Worm (Caenorhabditis elegans) whole organism, late embryonic: ENCODE measurements around the gene spp-31.
A peak's percentile ranks its signal among the peaks of the same experiment; 100 is the strongest.

Source experiments
- C08G9.2 ChIP-seq: sonication (generic microtip); optimal IDR thresholded peaks from 2 replicates; lab custom pipeline; 2016; ENCODE audit warnings: mild to moderate bottlenecking, missing genetic modification characterization, moderate library complexity, missing compliant biosample characterization
- C38D4.7 ChIP-seq: fragments of 200-800 bp; sonication (Bioruptor generic); optimal IDR thresholded peaks from 2 replicates; lab custom pipeline; 2018; ENCODE audit warnings: mild to moderate bottlenecking, missing genetic modification characterization, moderate library complexity, missing compliant biosample characterization
- F13H6.1 ChIP-seq: sonication (generic microtip); optimal IDR thresholded peaks from 2 replicates; lab custom pipeline; 2016; ENCODE audit warnings: missing genetic modification characterization, missing compliant biosample characterization
- K09A11.1 ChIP-seq: sonication (generic microtip); optimal IDR thresholded peaks from 2 replicates; lab custom pipeline; 2017; ENCODE audit warnings: antibody characterized with exemption, mild to moderate bottlenecking, missing genetic modification characterization, missing compliant biosample characterization; ENCODE audit not compliant: insufficient read depth
- T23F11.4 ChIP-seq: fragments of 200-800 bp; sonication (Bioruptor generic); optimal IDR thresholded peaks from 2 replicates; lab custom pipeline; 2018; ENCODE audit warnings: mild to moderate bottlenecking, missing genetic modification characterization, missing compliant biosample characterization
- ama-1 ChIP-seq: fragments of 150-350 bp; optimal IDR thresholded peaks from 2 replicates; lab custom pipeline; 2014
- ceh-18 ChIP-seq: sonication (generic microtip); optimal IDR thresholded peaks from 2 replicates; lab custom pipeline; 2016; ENCODE audit warnings: missing genetic modification characterization, missing compliant biosample characterization
- ceh-22 ChIP-seq: sonication (generic microtip); optimal IDR thresholded peaks from 2 replicates; lab custom pipeline; 2017; ENCODE audit warnings: missing biosample characterization, missing genetic modification characterization
- ceh-24 ChIP-seq: sonication (generic microtip); optimal IDR thresholded peaks from 2 replicates; lab custom pipeline; 2016; ENCODE audit warnings: mild to moderate bottlenecking, missing genetic modification characterization, missing compliant biosample characterization
- ceh-30 ChIP-seq: fragments of 150-350 bp; optimal IDR thresholded peaks from 2 replicates; lab custom pipeline; 2014; ENCODE audit warnings: missing biosample characterization, missing genetic modification characterization
- ceh-31 ChIP-seq: sonication (generic microtip); optimal IDR thresholded peaks from 2 replicates; lab custom pipeline; 2016; ENCODE audit warnings: missing genetic modification characterization, missing compliant biosample characterization
- ceh-34 ChIP-seq: sonication (generic microtip); optimal IDR thresholded peaks from 2 replicates; lab custom pipeline; 2016; ENCODE audit warnings: mild to moderate bottlenecking, missing genetic modification characterization, missing compliant biosample characterization
- ceh-45 ChIP-seq: fragments of 200-800 bp; sonication (Bioruptor generic); IDR thresholded peaks from 2 replicates; pipeline ENCODE4 v1.3.6; 2022; ENCODE audit warnings: missing genetic modification reagents, missing genetic modification characterization, missing compliant biosample characterization
- ceh-48 ChIP-seq: sonication (generic microtip); optimal IDR thresholded peaks from 2 replicates; lab custom pipeline; 2016; ENCODE audit warnings: missing genetic modification characterization, inconsistent platforms, missing compliant biosample characterization
- ceh-6 ChIP-seq: fragments of 200-800 bp; sonication (Bioruptor generic); optimal IDR thresholded peaks from 2 replicates; lab custom pipeline; 2018; ENCODE audit warnings: mild to moderate bottlenecking, missing genetic modification characterization, missing compliant biosample characterization
- ceh-9 ChIP-seq: sonication (generic microtip); optimal IDR thresholded peaks from 2 replicates; lab custom pipeline; 2016; ENCODE audit warnings: mild to moderate bottlenecking, missing genetic modification characterization, inconsistent platforms, missing compliant biosample characterization
- dmd-4 ChIP-seq: sonication (generic microtip); optimal IDR thresholded peaks from 2 replicates; lab custom pipeline; 2016; ENCODE audit warnings: borderline replicate concordance, missing genetic modification characterization, missing compliant biosample characterization
- dve-1 ChIP-seq: sonication (generic microtip); optimal IDR thresholded peaks from 2 replicates; lab custom pipeline; 2017; ENCODE audit warnings: antibody characterized with exemption, mild to moderate bottlenecking, missing genetic modification characterization, missing compliant biosample characterization
- elt-2 ChIP-seq: sonication (generic microtip); optimal IDR thresholded peaks from 2 replicates; lab custom pipeline; 2016; ENCODE audit warnings: missing genetic modification reagents, missing genetic modification characterization, missing compliant biosample characterization
- elt-4 ChIP-seq: sonication (generic microtip); optimal IDR thresholded peaks from 2 replicates; lab custom pipeline; 2016; ENCODE audit warnings: missing genetic modification characterization, missing compliant biosample characterization
- ets-4 ChIP-seq: sonication (generic microtip); optimal IDR thresholded peaks from 2 replicates; lab custom pipeline; 2016; ENCODE audit warnings: missing genetic modification characterization, missing compliant biosample characterization
- fkh-10 ChIP-seq: fragments of 150-350 bp; optimal IDR thresholded peaks from 2 replicates; lab custom pipeline; 2014; ENCODE audit warnings: missing biosample characterization, missing genetic modification reagents, missing genetic modification characterization
- gmeb-2 ChIP-seq: sonication (generic microtip); optimal IDR thresholded peaks from 2 replicates; lab custom pipeline; 2016; ENCODE audit warnings: missing genetic modification characterization, inconsistent platforms, missing compliant biosample characterization
- hlh-13 ChIP-seq: fragments of 200-800 bp; sonication (Bioruptor generic); optimal IDR thresholded peaks from 2 replicates; lab custom pipeline; 2018; ENCODE audit warnings: mild to moderate bottlenecking, missing genetic modification characterization, missing compliant biosample characterization
- hlh-30 ChIP-seq: sonication (generic microtip); optimal IDR thresholded peaks from 2 replicates; lab custom pipeline; 2017; ENCODE audit warnings: antibody characterized with exemption, missing genetic modification characterization, missing compliant biosample characterization; ENCODE audit not compliant: insufficient read depth
- hlh-6 ChIP-seq: sonication (generic microtip); optimal IDR thresholded peaks from 2 replicates; lab custom pipeline; 2016; ENCODE audit warnings: missing genotype, missing genetic modification characterization, missing compliant biosample characterization
- lin-11 ChIP-seq: fragments of 200-800 bp; sonication (Bioruptor generic); optimal IDR thresholded peaks from 2 replicates; lab custom pipeline; 2018; ENCODE audit warnings: mild to moderate bottlenecking, missing genetic modification characterization, missing compliant biosample characterization
- mec-3 ChIP-seq: sonication (generic microtip); optimal IDR thresholded peaks from 2 replicates; lab custom pipeline; 2016; ENCODE audit warnings: borderline replicate concordance, missing genetic modification characterization, missing compliant biosample characterization
- nfya-1 ChIP-seq: sonication (generic microtip); optimal IDR thresholded peaks from 2 replicates; lab custom pipeline; 2017; ENCODE audit warnings: missing genetic modification characterization, mild to moderate bottlenecking, missing compliant biosample characterization, antibody characterized with exemption, moderate library complexity
- nhr-232 ChIP-seq: sonication (generic microtip); optimal IDR thresholded peaks from 2 replicates; lab custom pipeline; 2016; ENCODE audit warnings: missing genetic modification characterization, missing compliant biosample characterization
- pag-3 ChIP-seq: sonication (generic microtip); optimal IDR thresholded peaks from 2 replicates; lab custom pipeline; 2016; ENCODE audit warnings: missing compliant biosample characterization, missing genetic modification characterization, borderline replicate concordance
- pat-9 ChIP-seq: fragments of 200-800 bp; sonication (Bioruptor generic); optimal IDR thresholded peaks from 2 replicates; lab custom pipeline; 2018; ENCODE audit warnings: mild to moderate bottlenecking, missing genetic modification characterization, moderate library complexity, missing compliant biosample characterization
- pax-1 ChIP-seq: fragments of 150-350 bp; optimal IDR thresholded peaks from 2 replicates; lab custom pipeline; 2014; ENCODE audit warnings: missing biosample characterization, missing genetic modification characterization
- pha-2 ChIP-seq: sonication (generic microtip); optimal IDR thresholded peaks from 2 replicates; lab custom pipeline; 2017; ENCODE audit warnings: mild to moderate bottlenecking, missing genetic modification characterization, missing compliant biosample characterization
- pha-4 ChIP-seq: fragments of 150-350 bp; optimal IDR thresholded peaks from 2 replicates; lab custom pipeline; 2018; ENCODE audit warnings: missing biosample characterization, missing genetic modification reagents, missing genetic modification characterization
- pqm-1 ChIP-seq: sonication (generic microtip); optimal IDR thresholded peaks from 2 replicates; lab custom pipeline; 2016; ENCODE audit warnings: missing genetic modification characterization, missing compliant biosample characterization
- ref-2 ChIP-seq: sonication (generic microtip); optimal IDR thresholded peaks from 2 replicates; lab custom pipeline; 2016; ENCODE audit warnings: missing genetic modification characterization, missing compliant biosample characterization
- rnt-1 ChIP-seq: sonication (generic microtip); optimal IDR thresholded peaks from 2 replicates; lab custom pipeline; 2016; ENCODE audit warnings: missing genetic modification characterization, missing compliant biosample characterization
- sdc-2 ChIP-seq: sonication (generic microtip); optimal IDR thresholded peaks from 2 replicates; lab custom pipeline; 2016; ENCODE audit warnings: missing genotype, missing genetic modification characterization, missing compliant biosample characterization
- sox-2 ChIP-seq: fragments of 200-800 bp; sonication (Bioruptor generic); IDR thresholded peaks from 2 replicates; pipeline ENCODE4 v1.3.6; 2022; ENCODE audit warnings: missing genetic modification reagents, missing genetic modification characterization, missing compliant biosample characterization
- sox-4 ChIP-seq: sonication (generic microtip); optimal IDR thresholded peaks from 2 replicates; lab custom pipeline; 2017; ENCODE audit warnings: mild to moderate bottlenecking, missing genetic modification characterization, inconsistent platforms, missing compliant biosample characterization
- syd-9 ChIP-seq: sonication (generic microtip); optimal IDR thresholded peaks from 2 replicates; lab custom pipeline; 2016; ENCODE audit warnings: mild to moderate bottlenecking, missing genetic modification characterization, moderate library complexity, missing compliant biosample characterization
- tbx-2 ChIP-seq: sonication (generic microtip); optimal IDR thresholded peaks from 2 replicates; lab custom pipeline; 2016; ENCODE audit warnings: missing genetic modification characterization, missing compliant biosample characterization
- tbx-7 ChIP-seq: sonication (generic microtip); optimal IDR thresholded peaks from 2 replicates; lab custom pipeline; 2016; ENCODE audit warnings: missing genotype, missing genetic modification characterization, missing compliant biosample characterization
- ttx-3 ChIP-seq: sonication (generic microtip); optimal IDR thresholded peaks from 2 replicates; lab custom pipeline; 2016; ENCODE audit warnings: missing genetic modification reagents, missing genetic modification characterization, missing compliant biosample characterization
- unc-3 ChIP-seq, 2 experiments: fragments of 200-800 bp in 1 of 2; sonication (Bioruptor generic) in 1 of 2; sonication (generic microtip) in 1 of 2; conservative IDR thresholded peaks in 1 of 2; optimal IDR thresholded peaks in 1 of 2; 2 replicates each; pipeline versions ENCODE4 v1.3.6 to Lab custom; 2016 to 2022; ENCODE audit warnings: missing compliant biosample characterization in 2 of 2, missing genetic modification characterization in 2 of 2, missing genetic modification reagents in 1 of 2
- unc-42 ChIP-seq: sonication (generic microtip); optimal IDR thresholded peaks from 2 replicates; lab custom pipeline; 2016; ENCODE audit warnings: missing genotype, missing genetic modification characterization, missing compliant biosample characterization
- unc-55 ChIP-seq: sonication (generic microtip); optimal IDR thresholded peaks from 2 replicates; lab custom pipeline; 2017; ENCODE audit warnings: missing biosample characterization, missing genetic modification reagents, missing genetic modification characterization
- unc-86 ChIP-seq: sonication (generic microtip); optimal IDR thresholded peaks from 2 replicates; lab custom pipeline; 2016; ENCODE audit warnings: missing genetic modification characterization, missing compliant biosample characterization
- zip-5 ChIP-seq: sonication (generic microtip); optimal IDR thresholded peaks from 2 replicates; lab custom pipeline; 2016; ENCODE audit warnings: missing genetic modification characterization, missing compliant biosample characterization

The spp-31 gene

DNA sequence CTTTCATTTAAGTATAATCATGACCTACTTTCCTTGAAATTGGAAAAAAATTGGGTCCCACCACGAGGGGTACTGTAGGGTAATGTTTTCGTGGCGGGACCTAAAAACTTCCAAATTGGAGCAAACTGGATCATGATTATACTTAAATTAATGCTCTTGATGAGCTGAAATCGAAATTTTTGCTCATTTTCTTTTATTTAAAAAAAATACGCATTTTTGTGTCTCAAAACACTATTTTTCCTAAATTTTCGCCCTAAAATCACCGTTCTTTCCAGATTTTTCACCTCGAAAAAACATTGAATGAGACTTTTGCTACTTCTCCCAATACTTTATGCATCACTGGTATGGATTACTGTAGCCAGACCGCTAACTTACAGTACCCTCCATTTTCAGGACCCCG, at the start of gene spp-31:
Gene spp-31, plus strand, starts transcription at position 301 of the 400 bp plus-strand sequence.
- TF ChIP-seq hlh-30 (no peak), elt-4 (tag; lab: Kevin White, UChicago) (no peak), pax-1 (tag; lab: Kevin White, UChicago) (no peak), gmeb-2 (tag; lab: Kevin White, UChicago) (no peak), ceh-22 (tag; lab: Kevin White, UChicago) (no peak), ceh-45 (GFP tag; lab: Robert Waterston, UW) (no peak), pqm-1 (no peak), T23F11.4 (GFP tag; lab: Kevin White, UChicago) (no peak), pha-4 (tag; lab: Kevin White, UChicago) (no peak), rnt-1 (no peak), unc-42 (tag; lab: Kevin White, UChicago) (no peak), unc-55 (GFP tag; lab: Kevin White, UChicago) (no peak), nfya-1 (tag; lab: Kevin White, UChicago) (no peak), pha-2 (no peak), pag-3 (tag; lab: Kevin White, UChicago) (no peak), zip-5 (tag; lab: Kevin White, UChicago) (no peak), mec-3 (tag; lab: Kevin White, UChicago) (no peak), ceh-6 (no peak), K09A11.1 (no peak), ceh-30 (no peak)

DNA sequence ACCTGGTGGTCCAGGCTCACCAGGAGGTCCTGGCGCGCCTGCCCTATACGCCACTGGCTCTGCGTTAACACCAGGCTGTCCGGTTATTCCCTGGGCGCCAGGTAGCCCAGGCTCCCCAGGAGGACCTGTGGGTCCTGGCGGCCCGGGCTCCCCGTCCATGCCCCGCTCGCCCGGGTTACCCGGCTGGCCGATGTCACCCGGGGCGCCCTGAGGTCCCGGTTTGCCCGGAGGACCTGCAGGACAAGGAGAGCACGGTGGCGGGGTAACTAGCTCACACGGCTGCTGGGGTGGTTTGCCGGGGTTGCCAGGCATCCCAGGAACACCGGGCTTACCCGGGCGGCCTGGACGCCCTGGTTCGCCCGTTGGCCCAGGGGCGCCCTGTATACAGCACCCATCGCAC, 48.3 kb upstream of the spp-31 start:
- TF ChIP-seq ceh-31 (no peak), ceh-34 (tag; lab: Kevin White, UChicago) (no peak), unc-42 (tag; lab: Kevin White, UChicago) (no peak), pat-9 (tag; lab: Kevin White, UChicago) (peak; percentile 25), dmd-4 (tag; lab: Kevin White, UChicago) (no peak), unc-3 (GFP tag; conservative IDR thresholded peaks at IDR 0.05; lab: Robert Waterston, UW) (no peak), unc-3 (tag; optimal IDR thresholded peaks at IDR 0.05; lab: Kevin White, UChicago) (no peak), C38D4.7 (peak; percentile 2), ttx-3 (no peak), sdc-2 (tag; lab: Kevin White, UChicago) (no peak), dve-1 (tag; lab: Kevin White, UChicago) (no peak), nhr-232 (tag; lab: Kevin White, UChicago) (peak; percentile 33), sox-4 (tag; lab: Kevin White, UChicago) (peak; percentile 10), ets-4 (tag; lab: Kevin White, UChicago) (no peak), elt-4 (tag; lab: Kevin White, UChicago) (peak; percentile 33), lin-11 (no peak), ceh-48 (tag; lab: Kevin White, UChicago) (no peak), sox-2 (GFP tag; lab: Robert Waterston, UW) (no peak), ceh-24 (tag; lab: Kevin White, UChicago) (no peak), C08G9.2 (peak; percentile 25), hlh-13 (GFP tag; lab: Kevin White, UChicago) (no peak), zip-5 (tag; lab: Kevin White, UChicago) (no peak), F13H6.1 (tag; lab: Kevin White, UChicago) (peak; percentile 23), pha-4 (tag; lab: Kevin White, UChicago) (no peak), hlh-6 (tag; lab: Kevin White, UChicago) (peak; percentile 22), gmeb-2 (tag; lab: Kevin White, UChicago) (no peak), fkh-10 (GFP tag; lab: Kevin White, UChicago) (no peak), syd-9 (peak; percentile 4), ceh-6 (no peak), ceh-30 (no peak), rnt-1 (no peak), tbx-7 (tag; lab: Kevin White, UChicago) (no peak), elt-2 (tag; lab: Kevin White, UChicago) (no peak), ref-2 (no peak), tbx-2 (tag; lab: Kevin White, UChicago) (no peak), pqm-1 (no peak), ceh-18 (tag; lab: Kevin White, UChicago) (no peak), ceh-9 (peak; percentile 41), unc-86 (tag; lab: Kevin White, UChicago) (no peak), ama-1 (lab: Kevin White, UChicago) (no peak), mec-3 (tag; lab: Kevin White, UChicago) (no peak)
